Fruit fly (Drosophila melanogaster) whole organism, embryonic: ENCODE results near the gene Ugt36F1.
A peak's percentile ranks its signal among the peaks of the same experiment; 100 is the strongest.

Source experiments
- Adf1 ChIP-seq: fragments of 200-800 bp; sonication (Bioruptor generic); IDR thresholded peaks from 2 replicates; pipeline ENCODE4 v1.3.6; 2022; ENCODE audit warnings: missing biosample characterization, missing genetic modification characterization
- CG11504 ChIP-seq: fragments of 200-800 bp; sonication (Bioruptor generic); optimal IDR thresholded peaks from 3 replicates; lab custom pipeline; 2019; ENCODE audit warnings: missing biosample characterization, mild to moderate bottlenecking, missing genetic modification characterization, moderate library complexity
- CG15269 ChIP-seq: fragments of 200-800 bp; sonication (Bioruptor generic); optimal IDR thresholded peaks from 2 replicates; lab custom pipeline; 2018; ENCODE audit warnings: missing biosample characterization, mild to moderate bottlenecking, missing genetic modification characterization, moderate library complexity
- CG15479 ChIP-seq: fragments of 200-800 bp; sonication (Bioruptor generic); optimal IDR thresholded peaks from 3 replicates; lab custom pipeline; 2019; ENCODE audit warnings: missing biosample characterization, mild to moderate bottlenecking, missing genetic modification characterization, moderate library complexity
- CG15696 ChIP-seq: fragments of 200-800 bp; sonication (Bioruptor generic); optimal IDR thresholded peaks from 2 replicates; lab custom pipeline; 2019; ENCODE audit warnings: missing biosample characterization, mild to moderate bottlenecking, missing genetic modification characterization, moderate library complexity
- CG16863 ChIP-seq: fragments of 200-800 bp; sonication (Bioruptor generic); optimal IDR thresholded peaks from 3 replicates; lab custom pipeline; 2016; ENCODE audit warnings: missing biosample characterization, missing genetic modification characterization
- CG32532 ChIP-seq: fragments of 200-800 bp; sonication (Bioruptor generic); IDR thresholded peaks from 2 replicates; pipeline ENCODE4 v1.3.6; 2022; ENCODE audit warnings: missing biosample characterization, missing genetic modification characterization
- CG6272 ChIP-seq: fragments of 200-800 bp; sonication (Bioruptor generic); IDR thresholded peaks from 2 replicates; pipeline ENCODE4 v1.3.6; 2022; ENCODE audit warnings: missing biosample characterization, missing genetic modification characterization
- CG7372 ChIP-seq: fragments of 200-800 bp; sonication (Bioruptor generic); IDR thresholded peaks from 2 replicates; pipeline ENCODE4 v1.3.6; 2022; ENCODE audit warnings: missing biosample characterization, missing genetic modification characterization
- CG8089 ChIP-seq: fragments of 200-800 bp; sonication (Bioruptor generic); optimal IDR thresholded peaks from 3 replicates; lab custom pipeline; 2016; ENCODE audit warnings: missing biosample characterization, missing genetic modification characterization
- CTCF ChIP-seq: fragments of 200-800 bp; sonication (Bioruptor generic); optimal IDR thresholded peaks from 2 replicates; lab custom pipeline; 2017; ENCODE audit warnings: missing biosample characterization, mild to moderate bottlenecking, missing genetic modification characterization, moderate library complexity
- Chrac-16 ChIP-seq: fragments of 200-800 bp; sonication (Bioruptor generic); optimal IDR thresholded peaks from 3 replicates; lab custom pipeline; 2016; ENCODE audit warnings: missing biosample characterization, missing genetic modification characterization
- CoRest ChIP-seq: fragments of 200-800 bp; sonication (Bioruptor generic); optimal IDR thresholded peaks from 3 replicates; lab custom pipeline; 2018; ENCODE audit warnings: missing biosample characterization, mild to moderate bottlenecking, missing genetic modification characterization, moderate library complexity
- Deaf1 ChIP-seq: fragments of 200-800 bp; optimal IDR thresholded peaks from 3 replicates; lab custom pipeline; 2019; ENCODE audit warnings: missing biosample characterization, mild to moderate bottlenecking, missing genetic modification characterization, moderate library complexity
- Dp ChIP-seq: fragments of 200-800 bp; sonication (Bioruptor generic); optimal IDR thresholded peaks from 2 replicates; lab custom pipeline; 2018; ENCODE audit warnings: missing biosample characterization, mild to moderate bottlenecking, missing genetic modification characterization, moderate library complexity
- E2f1 ChIP-seq: fragments of 200-800 bp; sonication (Bioruptor generic); IDR thresholded peaks from 2 replicates; pipeline ENCODE4 v1.3.6; 2022; ENCODE audit warnings: missing biosample characterization, missing genetic modification characterization
- Ets65A ChIP-seq: fragments of 200-800 bp; sonication (Bioruptor generic); peaks from one replicate; lab custom pipeline; 2016; ENCODE audit warnings: missing biosample characterization, missing genetic modification characterization
- HHEX ChIP-seq: fragments of 200-800 bp; sonication (Bioruptor generic); optimal IDR thresholded peaks from 3 replicates; lab custom pipeline; 2017; ENCODE audit warnings: missing biosample characterization, mild to moderate bottlenecking, missing genetic modification characterization, missing genetic modification reagents
- HLHmδ ChIP-seq: fragments of 200-800 bp; sonication (Bioruptor generic); optimal IDR thresholded peaks from 2 replicates; lab custom pipeline; 2018; ENCODE audit warnings: missing biosample characterization, mild to moderate bottlenecking, missing genetic modification characterization, moderate library complexity
- HmgD ChIP-seq: fragments of 200-800 bp; sonication (Bioruptor generic); optimal IDR thresholded peaks from 3 replicates; lab custom pipeline; 2016; ENCODE audit warnings: missing biosample characterization, missing genetic modification characterization
- Jarid2 ChIP-seq: fragments of 200-800 bp; sonication (Bioruptor generic); optimal IDR thresholded peaks from 3 replicates; lab custom pipeline; 2017; ENCODE audit warnings: mild to moderate bottlenecking, missing biosample characterization, missing genetic modification reagents, missing genetic modification characterization
- Lhr ChIP-seq: fragments of 200-800 bp; sonication (Bioruptor generic); optimal IDR thresholded peaks from 3 replicates; lab custom pipeline; 2017; ENCODE audit warnings: mild to moderate bottlenecking, missing biosample characterization, missing genetic modification reagents, missing genetic modification characterization
- Med ChIP-seq: fragments of 200-800 bp; sonication (Bioruptor generic); peaks from one replicate; lab custom pipeline; 2016; ENCODE audit warnings: missing biosample characterization, missing genetic modification characterization, mild to moderate bottlenecking, inconsistent platforms, moderate library complexity
- Poxn ChIP-seq: fragments of 200-800 bp; sonication (Bioruptor generic); IDR thresholded peaks from 2 replicates; pipeline ENCODE4 v1.3.6; 2022; ENCODE audit warnings: missing biosample characterization, missing genetic modification characterization
- Rx ChIP-seq: fragments of 200-800 bp; sonication (Bioruptor generic); IDR thresholded peaks from 2 replicates; pipeline ENCODE4 v1.3.6; 2022; ENCODE audit warnings: missing biosample characterization, missing genetic modification characterization
- Sry-β ChIP-seq: fragments of 200-800 bp; sonication (Bioruptor generic); optimal IDR thresholded peaks from 2 replicates; lab custom pipeline; 2018; ENCODE audit warnings: missing biosample characterization, mild to moderate bottlenecking, missing genetic modification characterization, moderate library complexity
- ase ChIP-seq: fragments of 200-800 bp; sonication (Bioruptor generic); IDR thresholded peaks from 3 replicates; pipeline ENCODE4 v1.3.6; 2022; ENCODE audit warnings: missing biosample characterization, missing genetic modification characterization
- btn ChIP-seq: fragments of 200-800 bp; sonication (Bioruptor generic); optimal IDR thresholded peaks from 2 replicates; lab custom pipeline; 2016; ENCODE audit warnings: missing biosample characterization, missing genetic modification characterization
- chm ChIP-seq: fragments of 200-800 bp; sonication (Bioruptor generic); IDR thresholded peaks from 2 replicates; pipeline ENCODE4 v1.3.6; 2022; ENCODE audit warnings: missing biosample characterization, missing genetic modification characterization
- ci ChIP-seq: fragments of 200-800 bp; sonication (Bioruptor generic); IDR thresholded peaks from 3 replicates; pipeline ENCODE4 v1.3.6; 2022; ENCODE audit warnings: missing biosample characterization, missing genetic modification characterization
- crc ChIP-seq: fragments of 200-800 bp; sonication (Bioruptor generic); optimal IDR thresholded peaks from 2 replicates; lab custom pipeline; 2016; ENCODE audit warnings: missing biosample characterization, missing genetic modification characterization
- crol ChIP-seq: fragments of 200-800 bp; sonication (Bioruptor generic); IDR thresholded peaks from 2 replicates; pipeline ENCODE4 v1.3.6; 2022; ENCODE audit warnings: missing biosample characterization, missing genetic modification characterization
- dmrt11E ChIP-seq: fragments of 200-800 bp; sonication (Bioruptor generic); optimal IDR thresholded peaks from 3 replicates; lab custom pipeline; 2018; ENCODE audit warnings: missing biosample characterization, mild to moderate bottlenecking, missing genetic modification characterization, moderate library complexity
- emc ChIP-seq: fragments of 200-800 bp; sonication (Bioruptor generic); optimal IDR thresholded peaks from 2 replicates; lab custom pipeline; 2016; ENCODE audit warnings: missing biosample characterization, missing genetic modification characterization
- ems ChIP-seq: fragments of 200-800 bp; sonication (Bioruptor generic); optimal IDR thresholded peaks from 3 replicates; lab custom pipeline; 2016; ENCODE audit warnings: missing biosample characterization, missing genetic modification characterization
- exex ChIP-seq: fragments of 200-800 bp; sonication (Bioruptor generic); optimal IDR thresholded peaks from 4 replicates; lab custom pipeline; 2018; ENCODE audit warnings: missing biosample characterization, mild to moderate bottlenecking, missing genetic modification characterization, moderate library complexity
- gsb ChIP-seq: fragments of 200-800 bp; sonication (Bioruptor generic); IDR thresholded peaks from 2 replicates; pipeline ENCODE4 v1.3.6; 2022; ENCODE audit warnings: missing biosample characterization, missing genetic modification characterization
- jumu ChIP-seq: fragments of 200-800 bp; sonication (Bioruptor generic); optimal IDR thresholded peaks from 3 replicates; lab custom pipeline; 2016; ENCODE audit warnings: missing biosample characterization, missing genetic modification characterization
- kni ChIP-seq: fragments of 200-800 bp; sonication (Bioruptor generic); optimal IDR thresholded peaks from 3 replicates; lab custom pipeline; 2017; ENCODE audit warnings: mild to moderate bottlenecking, missing biosample characterization, missing genetic modification reagents, missing genetic modification characterization
- knrl ChIP-seq: fragments of 200-800 bp; sonication (Bioruptor generic); IDR thresholded peaks from 3 replicates; pipeline ENCODE4 v1.3.6; 2022; ENCODE audit warnings: missing biosample characterization, missing genetic modification characterization; ENCODE audit not compliant: partially characterized antibody
- pb ChIP-seq: fragments of 200-800 bp; sonication (Bioruptor generic); optimal IDR thresholded peaks from 3 replicates; lab custom pipeline; 2016; ENCODE audit warnings: missing biosample characterization, missing genetic modification characterization
- run ChIP-seq: fragments of 200-800 bp; sonication (Bioruptor generic); optimal IDR thresholded peaks from 3 replicates; lab custom pipeline; 2018; ENCODE audit warnings: missing biosample characterization, mild to moderate bottlenecking, missing genetic modification characterization
- sens ChIP-seq: fragments of 200-800 bp; sonication (Bioruptor generic); peaks from one replicate; lab custom pipeline; 2016; ENCODE audit warnings: missing biosample characterization, missing genetic modification characterization
- sens-2 ChIP-seq: fragments of 200-800 bp; sonication (Bioruptor generic); IDR thresholded peaks from 2 replicates; pipeline ENCODE4 v1.3.6; 2022; ENCODE audit warnings: missing biosample characterization, missing genetic modification characterization
- stwl ChIP-seq: fragments of 200-800 bp; sonication (Bioruptor generic); optimal IDR thresholded peaks from 3 replicates; lab custom pipeline; 2018; ENCODE audit warnings: missing biosample characterization, mild to moderate bottlenecking, missing genetic modification characterization, moderate library complexity
- tll ChIP-seq, 2 experiments: fragments of 200-800 bp in 1 of 2; fragments of >200 bp in 1 of 2; sonication (Bioruptor generic) in 1 of 2; optimal IDR thresholded peaks; 2 replicates each; lab custom pipeline; 2017 to 2019; ENCODE audit warnings: missing biosample characterization in 2 of 2, missing genetic modification characterization in 2 of 2, mild to moderate bottlenecking in 1 of 2, moderate library complexity in 1 of 2
- vnd ChIP-seq: fragments of 200-800 bp; sonication (Bioruptor generic); IDR thresholded peaks from 3 replicates; pipeline ENCODE4 v1.3.6; 2022; ENCODE audit warnings: missing biosample characterization, missing genetic modification characterization; ENCODE audit not compliant: partially characterized antibody
- zf30C ChIP-seq: fragments of 200-800 bp; sonication (Bioruptor generic); optimal IDR thresholded peaks from 3 replicates; lab custom pipeline; 2018; ENCODE audit warnings: missing biosample characterization, mild to moderate bottlenecking, missing genetic modification characterization

The Ugt36F1 gene

DNA sequence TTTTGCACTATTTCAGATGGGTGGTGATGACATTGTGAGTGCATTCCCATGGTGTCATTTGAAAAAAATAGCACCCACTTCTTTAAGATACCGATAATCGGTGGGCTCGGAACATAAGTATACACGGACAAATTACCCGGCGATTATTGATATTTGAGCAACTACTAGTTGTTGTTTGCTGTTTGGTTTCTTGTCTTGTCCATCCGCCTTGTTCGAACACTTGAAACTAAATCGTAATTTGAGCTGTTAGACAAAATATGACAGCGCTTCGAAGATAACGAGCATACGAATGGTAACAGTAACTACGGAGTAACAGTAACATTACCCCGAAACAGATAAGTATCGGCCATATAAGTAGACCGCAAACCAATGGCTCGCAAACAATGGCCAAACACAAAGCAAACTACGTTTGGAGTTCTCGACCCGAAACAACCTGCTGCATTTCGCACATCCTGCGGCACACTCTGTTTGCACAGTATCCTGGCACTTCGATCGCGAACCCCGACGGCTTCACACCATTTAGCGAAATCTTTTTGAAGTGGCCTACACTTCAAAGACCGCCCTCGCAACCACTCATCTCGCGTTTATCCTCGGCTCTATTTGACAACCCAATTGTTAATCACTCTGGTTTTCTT is 38.1 kb upstream of the Ugt36F1 start (continued):
- TF ChIP-seq HLHmδ (no peak), gsb (GFP tag; lab: Robert Waterston, UW) (no peak), Poxn (GFP tag; lab: Robert Waterston, UW) (no peak), knrl (no peak), CG11504 (tag; lab: Kevin White, UChicago) (no peak), CG8089 (GFP tag; lab: Kevin White, UChicago) (no peak), CG16863 (GFP tag; lab: Kevin White, UChicago) (no peak), run (tag; lab: Kevin White, UChicago) (no peak), btn (GFP tag; lab: Kevin White, UChicago) (no peak), crc (GFP tag; lab: Kevin White, UChicago) (no peak), chm (GFP tag; lab: Robert Waterston, UW) (0 out of 2 replicates have a peak, but pooled peaks have one; percentile 34), ase (no peak), pb (GFP tag; lab: Kevin White, UChicago) (no peak), ci (GFP tag; lab: Robert Waterston, UW) (no peak), E2f1 (GFP tag; lab: Robert Waterston, UW) (no peak), Ets65A (GFP tag; lab: Kevin White, UChicago) (no peak), CG15269 (no peak), tll (GFP tag; optimal IDR thresholded peaks at IDR 0.05; lab: Kevin White, UChicago) (peak in 1 of 2 experiments; percentile 80), CTCF (GFP tag; lab: Kevin White, UChicago) (no peak), exex (tag; lab: Kevin White, UChicago) (peak; percentile 81), HHEX (no peak), vnd (GFP tag; lab: Robert Waterston, UW) (no peak)

dm6 chr2L:18782212-18782825 is 36.8 kb upstream of the Ugt36F1 start:
- TF ChIP-seq HmgD (GFP tag; lab: Kevin White, UChicago) (no peak), Med (GFP tag; lab: Kevin White, UChicago) (peak; percentile 37), Jarid2 (peak; percentile 58), Sry-β (no peak), CG15479 (GFP tag; lab: Kevin White, UChicago) (peak; percentile 27), sens-2 (GFP tag; lab: Robert Waterston, UW) (no peak), CG7372 (peak; percentile 68), zf30C (GFP tag; lab: Kevin White, UChicago) (no peak), CG15696 (tag; lab: Kevin White, UChicago) (no peak), Dp (GFP tag; lab: Kevin White, UChicago) (no peak), CG32532 (GFP tag; lab: Robert Waterston, UW) (no peak), ems (GFP tag; lab: Kevin White, UChicago) (no peak), Chrac-16 (GFP tag; lab: Kevin White, UChicago) (no peak), sens (GFP tag; lab: Kevin White, UChicago) (peak; percentile 64), kni (no peak), Adf1 (GFP tag; lab: Robert Waterston, UW) (peak; percentile 61), Lhr (GFP tag; lab: Kevin White, UChicago) (no peak), dmrt11E (tag; lab: Kevin White, UChicago) (no peak), stwl (tag; lab: Kevin White, UChicago) (no peak), crol (peak; percentile 7; the same call in 1 of the 2 replicates), CG6272 (GFP tag; lab: Robert Waterston, UW) (no peak), Deaf1 (peak; percentile 74), jumu (GFP tag; lab: Kevin White, UChicago) (no peak), emc (GFP tag; lab: Kevin White, UChicago) (no peak), CoRest (tag; lab: Kevin White, UChicago) (no peak), Rx (no peak)
